Fruit fly (Drosophila melanogaster): ENCODE measurements around the gene Rtel1.

Rtel1 gene

DNA sequence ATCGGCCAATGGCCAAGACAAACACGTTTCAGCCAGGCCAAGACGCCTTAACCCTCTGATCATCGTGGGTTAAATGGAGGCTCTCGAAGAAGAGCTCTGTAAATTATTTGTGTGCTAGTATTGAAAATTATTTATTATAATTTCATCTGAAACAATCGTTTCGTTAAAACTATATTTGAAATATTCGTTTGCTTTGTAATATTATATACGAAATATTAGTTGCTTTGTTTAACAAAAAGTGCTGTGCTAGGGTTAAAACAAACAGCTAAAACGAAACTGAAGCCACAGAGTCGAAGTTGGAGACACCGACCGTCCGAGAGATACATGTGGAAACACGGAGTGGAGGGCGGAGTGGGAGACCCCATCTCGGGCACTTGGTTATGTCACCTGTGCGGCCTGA is 39.0 kb downstream of the Rtel1 start (continued):
- TF ChIP-seq p53 (GFP tag; optimal IDR thresholded peaks at IDR 0.05) (no peak), dmrt99B (tag; optimal IDR thresholded peaks at IDR 0.05) (peak; percentile 72), CG8924 (tag; optimal IDR thresholded peaks at IDR 0.05) (peak; percentile 48), CG4282 (GFP tag; optimal IDR thresholded peaks at IDR 0.05) (no peak), NK7.1 (GFP tag; optimal IDR thresholded peaks at IDR 0.05) (no peak), so (GFP tag; IDR thresholded peaks at IDR 0.05) (peak; percentile 53; the same call in 1 of the 3 replicates), ci (GFP tag; IDR thresholded peaks at IDR 0.05) (peak; percentile 44; the same call in 2 of the 3 replicates), unpg (GFP tag; optimal IDR thresholded peaks at IDR 0.05) (no peak), CG4617 (GFP tag; optimal IDR thresholded peaks at IDR 0.05; ENCODE audit: borderline replicate concordance) (no peak), oc (tag; optimal IDR thresholded peaks at IDR 0.05) (peak; percentile 33), CG14014 (GFP tag; IDR thresholded peaks at IDR 0.05) (peak; percentile 16; the same call in 1 of the 2 replicates), CG16779 (GFP tag; IDR thresholded peaks at IDR 0.05) (no peak), Pdp1 (GFP tag; optimal IDR thresholded peaks at IDR 0.05) (peak in 1 of 2 experiments; percentile 43), salm (tag; optimal IDR thresholded peaks at IDR 0.05) (peak; percentile 49), CG15269 (tag; optimal IDR thresholded peaks at IDR 0.05) (peak; percentile 57), PHDP (tag; optimal IDR thresholded peaks at IDR 0.05) (peak; percentile 37), CG13424 (tag; optimal IDR thresholded peaks at IDR 0.05) (peak; percentile 45), prd (optimal IDR thresholded peaks at IDR 0.05) (no peak), prd (GFP tag; IDR thresholded peaks at IDR 0.05) (peak; percentile 26; the same call in 1 of the 3 replicates), Rfx (GFP tag; IDR thresholded peaks at IDR 0.05) (0 out of 2 replicates have a peak, but pooled peaks have one; percentile 21), gem (tag; optimal IDR thresholded peaks at IDR 0.05) (peak; percentile 65), lmd (GFP tag; IDR thresholded peaks at IDR 0.05) (0 out of 2 replicates have a peak, but pooled peaks have one; percentile 21), Xrp1 (GFP tag; IDR thresholded peaks at IDR 0.05) (peak; percentile 34; the same call in 1 of the 2 replicates), Hmr (GFP tag; optimal IDR thresholded peaks at IDR 0.05) (peak; percentile 4), grau (tag; optimal IDR thresholded peaks at IDR 0.05) (peak; percentile 54), ems (GFP tag; optimal IDR thresholded peaks at IDR 0.05) (peak; percentile 4), CG14441 (GFP tag; IDR thresholded peaks at IDR 0.05) (peak; percentile 43), E2f2 (GFP tag; IDR thresholded peaks at IDR 0.05) (peak; percentile 15; the same call in 1 of the 2 replicates), CG7556 (GFP tag; optimal IDR thresholded peaks at IDR 0.05) (peak; percentile 46), ttk (GFP tag; IDR thresholded peaks at IDR 0.05) (0 out of 2 replicates have a peak, but pooled peaks have one; percentile 26), tgo (GFP tag; IDR thresholded peaks at IDR 0.05) (peak; percentile 29; the same call in 2 of the 3 replicates), CG30403 (GFP tag; optimal IDR thresholded peaks at IDR 0.05) (peak; percentile 32), B-H1 (GFP tag; IDR thresholded peaks at IDR 0.05) (0 out of 3 replicates have a peak, but pooled peaks have one; percentile 11), Sox102F (GFP tag; optimal IDR thresholded peaks at IDR 0.05) (peak; percentile 75), CG18262 (tag; optimal IDR thresholded peaks at IDR 0.05) (peak; percentile 58), Drgx (GFP tag; IDR thresholded peaks at IDR 0.05) (peak; percentile 89), lbe (GFP tag; optimal IDR thresholded peaks at IDR 0.05) (peak; percentile 68), CG12391 (tag; optimal IDR thresholded peaks at IDR 0.05) (peak; percentile 56), CG17361 (GFP tag; IDR thresholded peaks at IDR 0.05) (0 out of 3 replicates have a peak, but pooled peaks have one; percentile 37), bsh (GFP tag; optimal IDR thresholded peaks at IDR 0.05) (peak in 1 of 2 experiments; percentile 22), dati (GFP tag; IDR thresholded peaks at IDR 0.05) (no peak), Nf-YC (tag; optimal IDR thresholded peaks at IDR 0.05) (no peak)

Data from whole organism, embryonic.